Worm (Caenorhabditis elegans) whole organism, L4 larva: Measurements from ENCODE around the gene got-2.2.

Experiments used
- D1046.2 ChIP-seq: fragments of 200-800 bp; sonication (Bioruptor generic); IDR thresholded peaks from 2 replicates; pipeline ENCODE4 v1.3.6; 2022; ENCODE audit warnings: missing genetic modification characterization, missing compliant biosample characterization
- F44E2.7 ChIP-seq: fragments of 200-800 bp; sonication (Bioruptor generic); IDR thresholded peaks from 2 replicates; pipeline ENCODE4 v2.1.2; 2022; ENCODE audit warnings: missing genetic modification characterization, missing compliant biosample characterization
- T26A8.4 ChIP-seq: fragments of 200-800 bp; sonication (Bioruptor generic); IDR thresholded peaks from 2 replicates; pipeline ENCODE4 v1.3.6; 2022; ENCODE audit warnings: missing genetic modification characterization, missing compliant biosample characterization
- Y105C5A.15 ChIP-seq: fragments of 200-800 bp; sonication (Bioruptor generic); IDR thresholded peaks from 2 replicates; pipeline ENCODE4 v1.3.6; 2022; ENCODE audit warnings: missing genetic modification characterization, missing compliant biosample characterization
- ZK546.5 ChIP-seq, 2 experiments: sonication (generic microtip); optimal IDR thresholded peaks; 2 replicates each; lab custom pipeline; 2017; ENCODE audit warnings: missing biosample characterization in 2 of 2, missing genetic modification characterization in 2 of 2
- aha-1 ChIP-seq: fragments of 150-350 bp; peaks from one replicate; lab custom pipeline; 2014; ENCODE audit warnings: missing biosample characterization, missing genetic modification characterization
- arid-1 ChIP-seq: fragments of 200-800 bp; sonication (Bioruptor generic); conservative IDR thresholded peaks from 2 replicates; pipeline ENCODE4 v1.3.6; 2022; ENCODE audit warnings: missing genetic modification reagents, missing genetic modification characterization, missing compliant biosample characterization
- attf-4 ChIP-seq: sonication (generic microtip); optimal IDR thresholded peaks from 3 replicates; lab custom pipeline; 2017; ENCODE audit warnings: missing biosample characterization, missing genetic modification characterization
- ces-1 ChIP-seq: fragments of 150-350 bp; sonication (generic microtip); optimal IDR thresholded peaks from 4 replicates; lab custom pipeline; 2014; ENCODE audit warnings: missing biosample characterization, missing genetic modification reagents, missing genetic modification characterization
- cey-2 ChIP-seq: sonication (generic microtip); optimal IDR thresholded peaks from 3 replicates; lab custom pipeline; 2017; ENCODE audit warnings: missing genetic modification characterization, mild to moderate bottlenecking, missing compliant biosample characterization, antibody characterized with exemption, borderline replicate concordance; ENCODE audit not compliant: insufficient read depth
- ctbp-1 ChIP-seq: fragments of 200-800 bp; sonication (Bioruptor generic); IDR thresholded peaks from 2 replicates; pipeline ENCODE4 v1.3.6; 2022; ENCODE audit warnings: missing genetic modification reagents, missing genetic modification characterization, missing compliant biosample characterization
- daf-12 ChIP-seq: fragments of 150-350 bp; optimal IDR thresholded peaks from 2 replicates; lab custom pipeline; 2014; ENCODE audit warnings: missing biosample characterization, missing genetic modification reagents, missing genetic modification characterization
- daf-16 ChIP-seq, 3 experiments: sonication (generic microtip); optimal IDR thresholded peaks; 2 replicates each; lab custom pipeline; 2016 to 2017; ENCODE audit warnings: missing genetic modification characterization in 3 of 3, missing genetic modification reagents in 3 of 3, mild to moderate bottlenecking in 2 of 3, missing compliant biosample characterization in 2 of 3, missing biosample characterization in 1 of 3, moderate library complexity in 1 of 3
- dpl-1 ChIP-seq: fragments of 150-350 bp; optimal IDR thresholded peaks from 2 replicates; lab custom pipeline; 2014; ENCODE audit warnings: missing biosample characterization, missing genetic modification reagents, missing genetic modification characterization
- dve-1 ChIP-seq: sonication (generic microtip); optimal IDR thresholded peaks from 2 replicates; lab custom pipeline; 2017; ENCODE audit warnings: antibody characterized with exemption, mild to moderate bottlenecking, missing genetic modification characterization, missing compliant biosample characterization; ENCODE audit not compliant: insufficient read depth
- fkh-10 ChIP-seq: fragments of 150-350 bp; optimal IDR thresholded peaks from 2 replicates; lab custom pipeline; 2014; ENCODE audit warnings: missing biosample characterization, missing genetic modification reagents, missing genetic modification characterization
- fos-1 ChIP-seq: fragments of 150-350 bp; optimal IDR thresholded peaks from 2 replicates; lab custom pipeline; 2014; ENCODE audit warnings: missing biosample characterization, missing genetic modification characterization
- hif-1 ChIP-seq, 2 experiments: sonication (generic microtip); optimal IDR thresholded peaks; 2 replicates each; lab custom pipeline; 2016 to 2017; ENCODE audit warnings: missing compliant biosample characterization in 2 of 2, missing genetic modification characterization in 2 of 2, missing genetic modification reagents in 2 of 2, missing genotype in 2 of 2, mild to moderate bottlenecking in 1 of 2
- hlh-11 ChIP-seq: fragments of 200-800 bp; sonication (Bioruptor generic); optimal IDR thresholded peaks from 2 replicates; lab custom pipeline; 2018; ENCODE audit warnings: mild to moderate bottlenecking, missing genetic modification characterization, missing compliant biosample characterization
- hlh-30 ChIP-seq: sonication (generic microtip); optimal IDR thresholded peaks from 2 replicates; lab custom pipeline; 2017; ENCODE audit warnings: antibody characterized with exemption, mild to moderate bottlenecking, missing genetic modification characterization, missing compliant biosample characterization; ENCODE audit not compliant: insufficient read depth
- hmg-1.1 ChIP-seq: fragments of 200-800 bp; sonication (Bioruptor generic); IDR thresholded peaks from 2 replicates; pipeline ENCODE4 v1.3.6; 2022; ENCODE audit warnings: missing genetic modification reagents, missing genetic modification characterization, missing compliant biosample characterization
- jun-1 ChIP-seq: fragments of 150-350 bp; optimal IDR thresholded peaks from 2 replicates; lab custom pipeline; 2014; ENCODE audit warnings: missing biosample characterization, missing genetic modification reagents, missing genetic modification characterization
- lim-7 ChIP-seq: fragments of 200-800 bp; sonication (Bioruptor generic); IDR thresholded peaks from 2 replicates; pipeline ENCODE4 v1.3.6; 2022; ENCODE audit warnings: missing genetic modification characterization, missing compliant biosample characterization
- lin-13 ChIP-seq: fragments of 150-350 bp; optimal IDR thresholded peaks from 2 replicates; lab custom pipeline; 2014; ENCODE audit warnings: missing biosample characterization, missing genetic modification reagents, missing genetic modification characterization
- lin-15B ChIP-seq: fragments of 150-350 bp; sonication (generic microtip); optimal IDR thresholded peaks from 3 replicates; lab custom pipeline; 2014; ENCODE audit warnings: missing biosample characterization, missing genetic modification characterization
- lin-29 ChIP-seq: fragments of 200-800 bp; sonication (Bioruptor generic); IDR thresholded peaks from 2 replicates; pipeline ENCODE4 v1.3.6; 2022; ENCODE audit warnings: missing genetic modification reagents, missing genetic modification characterization, missing compliant biosample characterization
- lsy-2 ChIP-seq, 2 experiments: fragments of 150-350 bp in 1 of 2; sonication (generic microtip) in 1 of 2; optimal IDR thresholded peaks; 2 replicates each; lab custom pipeline; 2014 to 2017; ENCODE audit warnings: missing biosample characterization in 2 of 2, missing genetic modification characterization in 2 of 2
- madf-5 ChIP-seq, 2 experiments: fragments of 200-800 bp; sonication (Bioruptor generic); IDR thresholded peaks; 2 replicates each; pipeline ENCODE4 v1.3.6; 2022; ENCODE audit warnings: missing compliant biosample characterization in 2 of 2, missing genetic modification characterization in 2 of 2
- mdl-1 ChIP-seq, 2 experiments: fragments of 150-350 bp in 1 of 2; sonication (generic microtip) in 1 of 2; optimal IDR thresholded peaks; 2 replicates each; lab custom pipeline; 2014 to 2017; ENCODE audit warnings: missing biosample characterization in 2 of 2, missing genetic modification characterization in 2 of 2
- mdt-29 ChIP-seq: fragments of 200-800 bp; sonication (Bioruptor generic); IDR thresholded peaks from 2 replicates; pipeline ENCODE4 v1.3.6; 2022; ENCODE audit warnings: missing genetic modification reagents, missing genetic modification characterization, missing compliant biosample characterization
- mxl-3 ChIP-seq: fragments of 200-800 bp; sonication (Bioruptor generic); optimal IDR thresholded peaks from 2 replicates; lab custom pipeline; 2018; ENCODE audit warnings: mild to moderate bottlenecking, missing genetic modification characterization, missing compliant biosample characterization
- nhr-10 ChIP-seq: fragments of 150-350 bp; optimal IDR thresholded peaks from 2 replicates; lab custom pipeline; 2014; ENCODE audit warnings: missing biosample characterization, missing genetic modification characterization
- nhr-28 ChIP-seq: fragments of 150-350 bp; optimal IDR thresholded peaks from 2 replicates; lab custom pipeline; 2014; ENCODE audit warnings: missing biosample characterization, missing genetic modification characterization
- nhr-48 ChIP-seq: sonication (generic microtip); optimal IDR thresholded peaks from 2 replicates; lab custom pipeline; 2016; ENCODE audit warnings: mild to moderate bottlenecking, missing genetic modification characterization, missing compliant biosample characterization
- nhr-77 ChIP-seq: fragments of 150-350 bp; optimal IDR thresholded peaks from 2 replicates; lab custom pipeline; 2014; ENCODE audit warnings: missing biosample characterization, missing genetic modification characterization
- pha-4 ChIP-seq, 2 experiments: fragments of 150-350 bp in 1 of 2; fragments of 200-800 bp in 1 of 2; sonication (Bioruptor generic) in 1 of 2; IDR thresholded peaks in 1 of 2; optimal IDR thresholded peaks in 1 of 2; 2 replicates each; pipeline versions ENCODE4 v1.3.6 to Lab custom; 2014 to 2022; ENCODE audit warnings: missing genetic modification characterization in 2 of 2, missing genetic modification reagents in 2 of 2, missing biosample characterization in 1 of 2, missing compliant biosample characterization in 1 of 2
- saeg-2 ChIP-seq: fragments of 200-800 bp; sonication (Bioruptor generic); IDR thresholded peaks from 2 replicates; pipeline ENCODE4 v1.3.6; 2022; ENCODE audit warnings: missing genetic modification reagents, missing genetic modification characterization, missing compliant biosample characterization
- set-16 ChIP-seq: fragments of 200-800 bp; sonication (Bioruptor generic); IDR thresholded peaks from 2 replicates; pipeline ENCODE4 v1.3.6; 2022; ENCODE audit warnings: missing genetic modification reagents, missing genetic modification characterization, missing compliant biosample characterization
- skn-1 ChIP-seq: fragments of 150-350 bp; optimal IDR thresholded peaks from 2 replicates; lab custom pipeline; 2014; ENCODE audit warnings: missing biosample characterization, missing genetic modification characterization
- snpc-1.2 ChIP-seq: fragments of 200-800 bp; sonication (Bioruptor generic); IDR thresholded peaks from 2 replicates; pipeline ENCODE4 v1.3.6; 2022; ENCODE audit warnings: missing genetic modification reagents, missing genetic modification characterization, missing compliant biosample characterization
- snpc-4 ChIP-seq: fragments of 150-350 bp; optimal IDR thresholded peaks from 2 replicates; lab custom pipeline; 2014; ENCODE audit warnings: missing biosample characterization, missing genetic modification characterization
- spr-1 ChIP-seq: sonication (generic microtip); optimal IDR thresholded peaks from 2 replicates; lab custom pipeline; 2016; ENCODE audit warnings: mild to moderate bottlenecking, missing genetic modification characterization, missing compliant biosample characterization
- tra-1 ChIP-seq: fragments of 200-800 bp; sonication (Bioruptor generic); IDR thresholded peaks from 2 replicates; pipeline ENCODE4 v1.3.6; 2022; ENCODE audit warnings: missing genetic modification reagents, missing genetic modification characterization, missing compliant biosample characterization
- unc-130 ChIP-seq: sonication (generic microtip); optimal IDR thresholded peaks from 2 replicates; lab custom pipeline; 2016; ENCODE audit warnings: missing genetic modification reagents, missing genetic modification characterization, missing compliant biosample characterization
- unc-39 ChIP-seq: sonication (generic microtip); optimal IDR thresholded peaks from 2 replicates; lab custom pipeline; 2017; ENCODE audit warnings: missing biosample characterization, missing genetic modification characterization
- unc-62 ChIP-seq, 3 experiments: fragments of 150-350 bp in 1 of 3; sonication (generic microtip); optimal IDR thresholded peaks in 2 of 3; peaks in 1 of 3; 1 replicate in 1 of 3; 2 replicates in 2 of 3; lab custom pipeline; 2014 to 2017; ENCODE audit warnings: missing biosample characterization in 3 of 3, missing genetic modification characterization in 3 of 3, missing genetic modification reagents in 3 of 3, missing genotype in 1 of 3
- vab-7 ChIP-seq: fragments of 200-800 bp; sonication (Bioruptor generic); IDR thresholded peaks from 2 replicates; pipeline ENCODE4 v1.3.6; 2022; ENCODE audit warnings: missing genetic modification reagents, missing genetic modification characterization, missing compliant biosample characterization
- zfp-3 ChIP-seq: fragments of 200-800 bp; sonication (Bioruptor generic); conservative IDR thresholded peaks from 2 replicates; pipeline ENCODE4 v1.3.6; 2022; ENCODE audit warnings: missing genetic modification reagents, missing genetic modification characterization, missing compliant biosample characterization
- zip-2 ChIP-seq: fragments of 150-350 bp; optimal IDR thresholded peaks from 2 replicates; lab custom pipeline; 2014; ENCODE audit warnings: missing biosample characterization, missing genetic modification characterization
- ztf-11 ChIP-seq: fragments of 150-350 bp; optimal IDR thresholded peaks from 2 replicates; lab custom pipeline; 2014; ENCODE audit warnings: missing biosample characterization, missing genetic modification characterization
- ztf-7 ChIP-seq: fragments of 150-350 bp; optimal IDR thresholded peaks from 2 replicates; lab custom pipeline; 2014; ENCODE audit warnings: missing biosample characterization, missing genetic modification characterization

The got-2.2 gene

DNA sequence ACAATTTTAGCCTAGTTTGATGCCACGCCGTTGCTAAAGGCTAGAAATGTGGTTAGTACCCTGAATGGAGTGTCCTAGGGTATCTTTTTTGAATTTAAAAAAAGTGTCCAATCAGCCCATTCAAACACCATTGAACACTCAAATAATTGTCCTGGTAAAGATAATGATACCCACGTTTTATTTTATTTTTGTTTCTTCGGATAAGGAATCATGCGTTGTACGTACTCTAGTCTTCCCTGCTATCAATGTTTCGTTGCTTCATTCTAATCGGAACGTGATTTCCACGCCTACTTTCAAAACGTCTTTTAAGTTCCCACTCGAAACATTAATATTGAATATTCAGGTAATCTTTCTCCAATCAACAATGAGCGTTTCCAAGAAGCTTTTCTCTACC, at the start of gene got-2.2:
TSS of gene got-2.2 (plus strand) at position 344 of the 394 bp plus-strand sequence.
- no peak for TF ChIP-seq lin-29
- TF ChIP-seq ztf-11 (tag; lab: Kevin White, UChicago) = no peak
- no peak for TF ChIP-seq lin-13 (GFP tag; lab: Kevin White, UChicago)
- no peak for TF ChIP-seq dpl-1 (GFP tag; lab: Kevin White, UChicago)
- peak; percentile 65 for TF ChIP-seq aha-1
- no peak for TF ChIP-seq cey-2 (tag; lab: Kevin White, UChicago)
- no peak for TF ChIP-seq attf-4 (tag; lab: Kevin White, UChicago)
- TF ChIP-seq F44E2.7 (GFP tag; lab: Robert Waterston, UW) = no peak
- peak; percentile 42 for TF ChIP-seq hlh-30 (tag; lab: Kevin White, UChicago)
- no peak for TF ChIP-seq ZK546.5 (tag; optimal IDR thresholded peaks at IDR 0.05; lab: Kevin White, UChicago)
- no peak for TF ChIP-seq ces-1 (GFP tag; lab: Kevin White, UChicago)
- TF ChIP-seq hlh-11 (tag; lab: Kevin White, UChicago) = peak; percentile 13
- no peak for TF ChIP-seq nhr-48 (tag; lab: Kevin White, UChicago)
- no peak for TF ChIP-seq D1046.2 (GFP tag; lab: Robert Waterston, UW)
- TF ChIP-seq snpc-4 (tag; lab: Kevin White, UChicago) = no peak
- no peak for TF ChIP-seq unc-130 (GFP tag; lab: Kevin White, UChicago)
- TF ChIP-seq saeg-2 (GFP tag; lab: Robert Waterston, UW) = no peak
- TF ChIP-seq vab-7 (GFP tag; lab: Robert Waterston, UW) = no peak
- no peak for TF ChIP-seq daf-16 (GFP tag; optimal IDR thresholded peaks at IDR 0.05; lab: Kevin White, UChicago)
- TF ChIP-seq daf-16 (tag; optimal IDR thresholded peaks at IDR 0.05; lab: Kevin White, UChicago) = peak; percentile 54
- no peak for TF ChIP-seq zfp-3 (GFP tag; lab: Robert Waterston, UW)
- no peak for TF ChIP-seq T26A8.4
- no peak for TF ChIP-seq fkh-10
- no peak for TF ChIP-seq fos-1 (tag; lab: Kevin White, UChicago)
- peak; percentile 63 for TF ChIP-seq dve-1
- no peak for TF ChIP-seq arid-1 (GFP tag; lab: Robert Waterston, UW)
- peak in 1 of 2 experiments; percentile 44 for TF ChIP-seq mdl-1 (tag; optimal IDR thresholded peaks at IDR 0.05; lab: Kevin White, UChicago)
- no peak; the same call in 1 of the 2 replicates for TF ChIP-seq hmg-1.1 (GFP tag; lab: Robert Waterston, UW)
- no peak for TF ChIP-seq pha-4 (GFP tag; IDR thresholded peaks at IDR 0.05; lab: Robert Waterston, UW)
- no peak for TF ChIP-seq pha-4 (tag; optimal IDR thresholded peaks at IDR 0.05; lab: Kevin White, UChicago)
- TF ChIP-seq ctbp-1 (GFP tag; lab: Robert Waterston, UW) = no peak
- TF ChIP-seq unc-62 (GFP tag; optimal IDR thresholded peaks at IDR 0.05 in 1 of 2; lab: Kevin White, UChicago) = no peak
- TF ChIP-seq unc-62 (tag; optimal IDR thresholded peaks at IDR 0.05; lab: Kevin White, UChicago) = no peak
- TF ChIP-seq daf-12 (tag; lab: Kevin White, UChicago) = no peak
- no peak for TF ChIP-seq tra-1 (GFP tag; lab: Robert Waterston, UW)
- TF ChIP-seq mxl-3 = no peak
- TF ChIP-seq lim-7 (GFP tag; lab: Robert Waterston, UW) = no peak
- TF ChIP-seq hif-1 (tag; optimal IDR thresholded peaks at IDR 0.05; lab: Kevin White, UChicago) = no peak
- no peak for TF ChIP-seq jun-1
- TF ChIP-seq nhr-28 (tag; lab: Kevin White, UChicago) = peak; percentile 66
- TF ChIP-seq spr-1 (tag; lab: Kevin White, UChicago) = no peak
- peak; percentile 24 for TF ChIP-seq nhr-10 (tag; lab: Kevin White, UChicago)
- no peak for TF ChIP-seq madf-5 (GFP tag; IDR thresholded peaks at IDR 0.05; lab: Robert Waterston, UW)
- no peak for TF ChIP-seq Y105C5A.15
- no peak for TF ChIP-seq zip-2 (tag; lab: Kevin White, UChicago)
- TF ChIP-seq nhr-77 = peak; percentile 21
- TF ChIP-seq lin-15B (tag; lab: Kevin White, UChicago) = no peak
- no peak for TF ChIP-seq set-16 (GFP tag; lab: Robert Waterston, UW)
- no peak for TF ChIP-seq snpc-1.2 (GFP tag; lab: Robert Waterston, UW)
- TF ChIP-seq mdt-29 = no peak
- no peak for TF ChIP-seq skn-1
- TF ChIP-seq unc-39 (tag; lab: Kevin White, UChicago) = no peak
- TF ChIP-seq lsy-2 (tag; optimal IDR thresholded peaks at IDR 0.05; lab: Kevin White, UChicago) = no peak
- no peak for TF ChIP-seq ztf-7 (tag; lab: Kevin White, UChicago)
